Worm (Caenorhabditis elegans): ENCODE results near the gene F38E1.10.

The F38E1.10 gene

DNA sequence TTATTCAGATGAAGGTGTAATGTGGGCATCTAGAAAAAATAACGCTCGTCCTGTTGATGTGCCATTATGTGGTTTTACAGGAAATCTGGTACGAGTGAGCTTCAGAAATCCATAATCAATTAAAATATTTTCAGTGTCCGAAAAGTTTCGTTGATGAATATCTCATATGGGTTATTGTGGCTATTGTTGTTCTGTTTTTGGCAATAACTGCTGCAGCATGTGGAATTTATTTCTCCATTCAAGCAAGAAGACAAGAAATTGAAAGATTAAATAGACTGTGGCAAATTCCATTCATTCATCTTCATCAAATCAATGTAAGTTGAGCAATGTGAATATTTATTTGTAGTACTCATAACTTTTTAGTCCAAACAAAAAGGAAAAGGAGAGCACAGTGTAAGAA lies 14.0 kb upstream of the F38E1.10 start:
- no peak for TF ChIP-seq mls-2 (tag; optimal IDR thresholded peaks at IDR 0.05)
- TF ChIP-seq unc-120 (tag; optimal IDR thresholded peaks at IDR 0.05; ENCODE audit: poor library complexity, severe bottlenecking) = no peak
- no peak for TF ChIP-seq cnd-1 (tag; optimal IDR thresholded peaks at IDR 0.05)
- no peak for TF ChIP-seq mab-5 (tag; optimal IDR thresholded peaks at IDR 0.05)
- no peak for TF ChIP-seq ztf-11 (tag; optimal IDR thresholded peaks at IDR 0.05)
- TF ChIP-seq ceh-39 (tag; optimal IDR thresholded peaks at IDR 0.05) = no peak
- TF ChIP-seq tbx-8 (GFP tag; optimal IDR thresholded peaks at IDR 0.05) = no peak
- no peak for TF ChIP-seq bed-3 (GFP tag; optimal IDR thresholded peaks at IDR 0.05)
- no peak for TF ChIP-seq nhr-2 (tag; optimal IDR thresholded peaks at IDR 0.05)
- no peak for TF ChIP-seq blmp-1 (tag; optimal IDR thresholded peaks at IDR 0.05)

DNA sequence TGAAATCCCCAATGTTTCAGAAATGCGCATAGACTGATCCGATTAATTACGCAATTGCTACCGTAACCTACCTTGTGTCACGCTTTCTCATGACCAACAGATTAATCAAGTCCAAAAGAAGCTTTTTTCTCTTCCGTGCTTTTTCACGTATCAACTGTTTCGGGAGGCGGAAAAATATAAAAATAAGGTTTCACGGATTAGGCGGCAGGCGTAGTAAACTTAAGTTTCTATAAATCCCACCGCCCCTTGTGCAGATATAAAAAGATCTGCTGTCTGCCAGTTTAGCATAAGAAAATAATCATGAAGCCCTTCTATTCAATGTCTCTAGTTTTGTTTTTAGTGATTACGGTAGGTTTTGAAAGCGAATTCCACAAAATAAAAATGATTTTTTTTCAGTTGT lies 11.7 kb upstream of the F38E1.10 start, which contains the start of gene gcy-7:
TSS of gene gcy-7 (plus strand) at position 301 of the 400 bp plus-strand sequence.
- TF ChIP-seq mep-1 (tag; optimal IDR thresholded peaks at IDR 0.05) (no peak), ceh-39 (tag; optimal IDR thresholded peaks at IDR 0.05) (no peak), tbx-8 (GFP tag; optimal IDR thresholded peaks at IDR 0.05) (no peak), unc-39 (tag; optimal IDR thresholded peaks at IDR 0.05) (no peak), ceh-43 (GFP tag; optimal IDR thresholded peaks at IDR 0.05) (no peak), pha-4 (tag; optimal IDR thresholded peaks at IDR 0.05) (no peak), blmp-1 (tag; optimal IDR thresholded peaks at IDR 0.05) (no peak), zip-8 (tag; optimal IDR thresholded peaks at IDR 0.05) (no peak), ham-2 (GFP tag; optimal IDR thresholded peaks at IDR 0.05) (no peak), nhr-28 (tag; optimal IDR thresholded peaks at IDR 0.05) (no peak), M03D4.4 (tag; optimal IDR thresholded peaks at IDR 0.05) (no peak)

DNA sequence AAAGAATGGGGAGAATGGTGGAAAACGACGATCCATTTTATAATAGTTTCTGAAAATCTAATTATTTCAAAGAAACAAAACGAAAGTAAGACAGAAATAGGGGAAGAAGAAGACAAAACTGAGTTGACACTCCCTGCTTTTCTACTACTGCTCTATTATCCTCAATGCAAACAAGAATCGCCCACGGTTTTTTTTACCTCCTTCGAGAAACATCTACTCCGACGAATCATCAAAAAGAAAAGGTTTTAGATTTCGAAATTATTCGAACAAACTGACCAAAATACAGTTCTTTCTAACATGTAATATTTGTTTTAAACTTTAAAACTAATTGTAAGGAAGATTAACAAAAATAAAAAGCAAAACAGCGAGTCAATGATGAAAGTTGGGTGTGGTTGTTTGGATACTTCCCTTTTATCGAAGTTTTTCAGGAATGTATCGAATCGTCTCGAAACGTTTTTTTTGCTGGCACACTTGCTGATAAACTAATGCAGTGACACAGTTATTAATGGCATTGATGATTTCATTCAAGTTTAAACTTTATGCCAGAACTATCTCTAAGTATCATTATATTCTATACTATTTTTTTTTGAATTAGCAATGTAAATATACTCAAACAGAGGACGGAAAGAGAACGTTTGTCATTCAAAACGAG lies 10.7 kb upstream of the F38E1.10 start, which contains the start of gene hsp-17:
TSS of gene hsp-17 (minus strand) at position 51 of the 652 bp plus-strand sequence.
- TF ChIP-seq lin-32 (GFP tag; optimal IDR thresholded peaks at IDR 0.05) (no peak), nhr-237 (tag; optimal IDR thresholded peaks at IDR 0.05) (no peak), bed-3 (GFP tag; optimal IDR thresholded peaks at IDR 0.05) (no peak), elt-3 (tag; optimal IDR thresholded peaks at IDR 0.05) (no peak), sptf-1 (tag; optimal IDR thresholded peaks at IDR 0.05) (no peak), unc-39 (tag; optimal IDR thresholded peaks at IDR 0.05) (no peak), cnd-1 (tag; optimal IDR thresholded peaks at IDR 0.05) (no peak), ceh-39 (tag; optimal IDR thresholded peaks at IDR 0.05) (no peak), nhr-76 (tag; optimal IDR thresholded peaks at IDR 0.05) (no peak), sem-2 (GFP tag; optimal IDR thresholded peaks at IDR 0.05) (no peak)

DNA sequence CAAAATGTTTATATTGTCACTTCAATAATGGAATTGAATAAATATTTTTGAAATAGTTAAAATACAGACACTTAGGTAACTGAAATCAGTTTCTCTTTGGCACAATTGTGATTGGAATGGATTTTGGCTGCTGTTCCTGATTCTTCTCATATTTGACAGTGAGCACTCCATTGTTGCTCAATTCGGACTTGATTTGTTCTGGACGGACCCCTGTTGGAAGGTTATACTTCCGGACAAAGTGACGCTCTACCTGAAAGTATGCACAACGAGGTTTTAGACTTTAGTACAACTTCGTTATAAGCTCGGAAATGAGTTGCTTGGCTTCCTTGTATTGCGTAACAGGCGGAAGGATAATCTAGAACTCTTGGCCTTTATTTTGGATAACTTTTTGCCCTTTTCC lies 9.5 kb upstream of the F38E1.10 start:
- TF ChIP-seq zip-8 (tag; optimal IDR thresholded peaks at IDR 0.05) (peak; percentile 22), elt-1 (tag; optimal IDR thresholded peaks at IDR 0.05; ENCODE audit: borderline replicate concordance, insufficient read depth) (no peak), flh-1 (GFP tag; optimal IDR thresholded peaks at IDR 0.05) (no peak), nhr-12 (tag; optimal IDR thresholded peaks at IDR 0.05) (no peak)

DNA sequence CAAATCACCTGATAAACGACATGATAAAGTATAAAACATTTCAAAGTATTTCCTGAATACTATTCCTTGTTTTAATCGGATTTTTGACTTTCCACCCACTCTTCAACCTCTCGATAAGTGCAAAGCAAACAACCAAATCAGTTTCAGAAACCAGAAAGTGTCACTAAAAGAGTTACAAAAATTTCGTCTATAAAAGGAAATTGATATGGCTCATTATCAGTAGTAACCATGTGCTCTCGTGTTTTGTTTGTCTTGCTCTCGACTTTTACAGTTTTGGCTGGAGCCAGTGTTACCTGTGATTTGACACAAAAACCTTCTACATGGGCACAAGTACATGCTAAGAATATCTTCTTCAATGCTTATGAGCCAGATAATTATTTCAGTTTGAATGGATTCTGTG lies 8.4 kb upstream of the F38E1.10 start, which contains the start of gene F52E1.14:
TSS of gene F52E1.14 (plus strand) at position 207 of the 400 bp plus-strand sequence.
- TF ChIP-seq sptf-1 (tag; optimal IDR thresholded peaks at IDR 0.05) (no peak), M03D4.4 (tag; optimal IDR thresholded peaks at IDR 0.05) (no peak), ham-2 (GFP tag; optimal IDR thresholded peaks at IDR 0.05) (no peak), nhr-237 (tag; optimal IDR thresholded peaks at IDR 0.05) (no peak), hlh-1 (tag; optimal IDR thresholded peaks at IDR 0.05) (no peak), ceh-39 (tag; optimal IDR thresholded peaks at IDR 0.05) (no peak), lsy-2 (tag; optimal IDR thresholded peaks at IDR 0.05) (no peak), ceh-43 (GFP tag; optimal IDR thresholded peaks at IDR 0.05) (no peak), ceh-83 (GFP tag; optimal IDR thresholded peaks at IDR 0.05) (no peak), zip-8 (tag; optimal IDR thresholded peaks at IDR 0.05) (no peak), unc-62 (GFP tag; optimal IDR thresholded peaks at IDR 0.05) (no peak), nhr-2 (tag; optimal IDR thresholded peaks at IDR 0.05) (no peak), elt-1 (tag; optimal IDR thresholded peaks at IDR 0.05; ENCODE audit: borderline replicate concordance, insufficient read depth) (no peak), tbx-8 (GFP tag; optimal IDR thresholded peaks at IDR 0.05) (no peak), nhr-12 (tag; optimal IDR thresholded peaks at IDR 0.05) (no peak)
